Worm (Caenorhabditis elegans) whole organism, L3 larva: ENCODE data around the gene ndx-6.

Source experiments
- ZK546.5 ChIP-seq: sonication (generic microtip); optimal IDR thresholded peaks from 2 replicates; lab custom pipeline; 2017; ENCODE audit warnings: missing biosample characterization, missing genetic modification characterization
- aly-2 ChIP-seq: fragments of 150-350 bp; optimal IDR thresholded peaks from 2 replicates; lab custom pipeline; 2014; ENCODE audit warnings: missing biosample characterization, missing genetic modification characterization
- ama-1 ChIP-seq: fragments of 150-350 bp; optimal IDR thresholded peaks from 2 replicates; lab custom pipeline; 2018
- ceh-16 ChIP-seq: sonication (generic microtip); optimal IDR thresholded peaks from 2 replicates; lab custom pipeline; 2017; ENCODE audit warnings: missing biosample characterization, missing genetic modification characterization
- ceh-28 ChIP-seq: fragments of 150-350 bp; optimal IDR thresholded peaks from 2 replicates; lab custom pipeline; 2014; ENCODE audit warnings: missing biosample characterization, missing genetic modification reagents, missing genetic modification characterization
- ceh-82 ChIP-seq: fragments of 150-350 bp; optimal IDR thresholded peaks from 2 replicates; lab custom pipeline; 2014; ENCODE audit warnings: missing biosample characterization, missing genetic modification characterization
- ceh-9 ChIP-seq: sonication (generic microtip); optimal IDR thresholded peaks from 2 replicates; lab custom pipeline; 2018; ENCODE audit warnings: missing biosample characterization, missing genetic modification characterization
- egl-27 ChIP-seq: sonication (generic microtip); optimal IDR thresholded peaks from 4 replicates; lab custom pipeline; 2017; ENCODE audit warnings: missing biosample characterization, missing genetic modification reagents, missing genetic modification characterization
- egl-5 ChIP-seq: fragments of 150-350 bp; optimal IDR thresholded peaks from 2 replicates; lab custom pipeline; 2017; ENCODE audit warnings: missing biosample characterization, missing genetic modification reagents, missing genetic modification characterization, inconsistent platforms
- elt-1 ChIP-seq: fragments of 150-350 bp; optimal IDR thresholded peaks from 2 replicates; lab custom pipeline; 2014; ENCODE audit warnings: missing biosample characterization, missing genetic modification characterization
- elt-2 ChIP-seq: sonication (generic microtip); optimal IDR thresholded peaks from 2 replicates; lab custom pipeline; 2016; ENCODE audit warnings: missing genetic modification reagents, mild to moderate bottlenecking, missing genetic modification characterization, missing compliant biosample characterization
- elt-3 ChIP-seq, 3 experiments: fragments of 150-350 bp in 1 of 3; sonication (generic microtip) in 2 of 3; optimal IDR thresholded peaks; 2 replicates in 2 of 3; 4 replicates in 1 of 3; lab custom pipeline; 2014 to 2017; ENCODE audit warnings: missing biosample characterization in 3 of 3, missing genetic modification characterization in 3 of 3
- eor-1 ChIP-seq, 2 experiments: fragments of 150-350 bp; optimal IDR thresholded peaks; 2 replicates each; lab custom pipeline; 2014 to 2018; ENCODE audit warnings: missing biosample characterization in 2 of 2, missing genetic modification characterization in 2 of 2
- fkh-10 ChIP-seq: sonication (generic microtip); optimal IDR thresholded peaks from 2 replicates; lab custom pipeline; 2017; ENCODE audit warnings: missing biosample characterization, missing genetic modification reagents, missing genetic modification characterization
- hmg-11 ChIP-seq: sonication (generic microtip); optimal IDR thresholded peaks from 2 replicates; lab custom pipeline; 2016; ENCODE audit warnings: missing genetic modification characterization, missing compliant biosample characterization
- jun-1 ChIP-seq: fragments of 150-350 bp; optimal IDR thresholded peaks from 2 replicates; lab custom pipeline; 2014; ENCODE audit warnings: missing biosample characterization, missing genetic modification reagents, missing genetic modification characterization
- lin-15B ChIP-seq: fragments of 150-350 bp; optimal IDR thresholded peaks from 2 replicates; lab custom pipeline; 2014; ENCODE audit warnings: missing biosample characterization, missing genetic modification characterization
- lin-39 ChIP-seq: fragments of 150-350 bp; optimal IDR thresholded peaks from 2 replicates; lab custom pipeline; 2018; ENCODE audit warnings: missing biosample characterization, missing genetic modification reagents, missing genetic modification characterization
- lsy-12 ChIP-seq: sonication (generic microtip); optimal IDR thresholded peaks from 2 replicates; lab custom pipeline; 2016; ENCODE audit warnings: mild to moderate bottlenecking, missing genetic modification characterization, missing compliant biosample characterization
- mdl-1 ChIP-seq: fragments of 150-350 bp; optimal IDR thresholded peaks from 2 replicates; lab custom pipeline; 2014; ENCODE audit warnings: missing biosample characterization, missing genetic modification characterization
- mml-1 ChIP-seq: fragments of 150-350 bp; sonication (generic microtip); optimal IDR thresholded peaks from 3 replicates; lab custom pipeline; 2014; ENCODE audit warnings: missing biosample characterization, missing genetic modification characterization
- nfya-1 ChIP-seq: sonication (generic microtip); optimal IDR thresholded peaks from 2 replicates; lab custom pipeline; 2017; ENCODE audit warnings: missing genetic modification characterization, mild to moderate bottlenecking, missing compliant biosample characterization, antibody characterized with exemption, moderate library complexity; ENCODE audit not compliant: insufficient read depth
- nhr-11 ChIP-seq: fragments of 150-350 bp; optimal IDR thresholded peaks from 2 replicates; lab custom pipeline; 2014; ENCODE audit warnings: missing biosample characterization, missing genetic modification characterization
- nhr-12 ChIP-seq: fragments of 150-350 bp; optimal IDR thresholded peaks from 2 replicates; lab custom pipeline; 2014; ENCODE audit warnings: missing biosample characterization, missing genetic modification characterization
- nhr-23 ChIP-seq: fragments of 150-350 bp; optimal IDR thresholded peaks from 2 replicates; lab custom pipeline; 2014; ENCODE audit warnings: missing biosample characterization, missing genetic modification reagents, missing genetic modification characterization
- nhr-237 ChIP-seq: fragments of 150-350 bp; optimal IDR thresholded peaks from 2 replicates; lab custom pipeline; 2014; ENCODE audit warnings: missing biosample characterization, missing genetic modification characterization
- nhr-25 ChIP-seq: sonication (generic microtip); optimal IDR thresholded peaks from 2 replicates; lab custom pipeline; 2017; ENCODE audit warnings: missing biosample characterization, missing genetic modification characterization
- nhr-28 ChIP-seq: fragments of 150-350 bp; optimal IDR thresholded peaks from 2 replicates; lab custom pipeline; 2014; ENCODE audit warnings: missing biosample characterization, missing genetic modification characterization
- nhr-43 ChIP-seq: sonication (generic microtip); optimal IDR thresholded peaks from 2 replicates; lab custom pipeline; 2016; ENCODE audit warnings: mild to moderate bottlenecking, missing genetic modification characterization, missing compliant biosample characterization; ENCODE audit not compliant: poor library complexity, severe bottlenecking
- nhr-67 ChIP-seq: fragments of 150-350 bp; optimal IDR thresholded peaks from 2 replicates; lab custom pipeline; 2014; ENCODE audit warnings: missing biosample characterization, missing genetic modification characterization
- nhr-76 ChIP-seq: fragments of 150-350 bp; sonication (generic microtip); optimal IDR thresholded peaks from 5 replicates; lab custom pipeline; 2014; ENCODE audit warnings: missing biosample characterization, missing genetic modification characterization
- nhr-77 ChIP-seq: fragments of 150-350 bp; optimal IDR thresholded peaks from 2 replicates; lab custom pipeline; 2014; ENCODE audit warnings: missing biosample characterization, missing genetic modification characterization
- pha-4 ChIP-seq: fragments of 150-350 bp; optimal IDR thresholded peaks from 2 replicates; lab custom pipeline; 2014; ENCODE audit warnings: missing biosample characterization, missing genetic modification reagents, missing genetic modification characterization
- pqm-1 ChIP-seq: fragments of 150-350 bp; optimal IDR thresholded peaks from 2 replicates; lab custom pipeline; 2017; ENCODE audit warnings: missing biosample characterization, missing genetic modification characterization, inconsistent platforms
- sea-2 ChIP-seq: fragments of 150-350 bp; sonication (generic microtip); optimal IDR thresholded peaks from 4 replicates; lab custom pipeline; 2014; ENCODE audit warnings: missing biosample characterization, missing genetic modification reagents, missing genetic modification characterization
- skn-1 ChIP-seq: fragments of 150-350 bp; optimal IDR thresholded peaks from 2 replicates; lab custom pipeline; 2014; ENCODE audit warnings: missing biosample characterization, missing genetic modification characterization
- snpc-4 ChIP-seq: fragments of 150-350 bp; optimal IDR thresholded peaks from 2 replicates; lab custom pipeline; 2014; ENCODE audit warnings: missing biosample characterization, missing genetic modification characterization
- tbx-2 ChIP-seq: sonication (generic microtip); optimal IDR thresholded peaks from 2 replicates; lab custom pipeline; 2016; ENCODE audit warnings: mild to moderate bottlenecking, missing genetic modification characterization, missing compliant biosample characterization
- unc-39 ChIP-seq: sonication (generic microtip); optimal IDR thresholded peaks from 4 replicates; lab custom pipeline; 2017; ENCODE audit warnings: missing biosample characterization, missing genetic modification characterization
- unc-62 ChIP-seq: fragments of 150-350 bp; sonication (generic microtip); optimal IDR thresholded peaks from 4 replicates; lab custom pipeline; 2014; ENCODE audit warnings: missing biosample characterization, missing genetic modification reagents, missing genetic modification characterization
- zag-1 ChIP-seq: fragments of 150-350 bp; optimal IDR thresholded peaks from 2 replicates; lab custom pipeline; 2014; ENCODE audit warnings: missing biosample characterization, missing genetic modification characterization
- ztf-4 ChIP-seq: fragments of 150-350 bp; optimal IDR thresholded peaks from 2 replicates; lab custom pipeline; 2014; ENCODE audit warnings: missing biosample characterization, missing genetic modification characterization

ndx-6 gene

DNA sequence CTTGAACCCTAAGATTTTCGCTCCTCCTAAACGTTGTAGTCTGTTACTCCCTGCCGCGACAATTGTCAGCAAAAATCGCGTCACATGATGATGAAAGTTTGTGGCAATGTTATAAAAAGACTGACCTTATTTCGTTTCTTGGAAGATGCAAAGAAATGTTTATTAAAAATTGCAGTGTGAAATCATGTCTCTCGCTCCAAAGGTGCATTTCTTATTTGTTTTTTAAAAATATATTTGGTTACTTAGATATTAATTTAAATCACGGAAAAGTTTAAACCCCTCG is 11.5 kb downstream of the ndx-6 start:
- TF ChIP-seq eor-1 (tag; optimal IDR thresholded peaks at IDR 0.05; lab: Kevin White, UChicago) = no peak
- TF ChIP-seq pqm-1 (tag; lab: Kevin White, UChicago) = no peak
- peak; percentile 9 for TF ChIP-seq nhr-23 (tag; lab: Kevin White, UChicago)
- TF ChIP-seq nhr-237 (tag; lab: Kevin White, UChicago) = no peak
- peak; percentile 82 for TF ChIP-seq skn-1 (tag; lab: Kevin White, UChicago)
- no peak for TF ChIP-seq egl-27 (tag; lab: Kevin White, UChicago)
- peak; percentile 68 for TF ChIP-seq nhr-25 (tag; lab: Kevin White, UChicago)
- TF ChIP-seq nhr-43 = peak; percentile 5

DNA sequence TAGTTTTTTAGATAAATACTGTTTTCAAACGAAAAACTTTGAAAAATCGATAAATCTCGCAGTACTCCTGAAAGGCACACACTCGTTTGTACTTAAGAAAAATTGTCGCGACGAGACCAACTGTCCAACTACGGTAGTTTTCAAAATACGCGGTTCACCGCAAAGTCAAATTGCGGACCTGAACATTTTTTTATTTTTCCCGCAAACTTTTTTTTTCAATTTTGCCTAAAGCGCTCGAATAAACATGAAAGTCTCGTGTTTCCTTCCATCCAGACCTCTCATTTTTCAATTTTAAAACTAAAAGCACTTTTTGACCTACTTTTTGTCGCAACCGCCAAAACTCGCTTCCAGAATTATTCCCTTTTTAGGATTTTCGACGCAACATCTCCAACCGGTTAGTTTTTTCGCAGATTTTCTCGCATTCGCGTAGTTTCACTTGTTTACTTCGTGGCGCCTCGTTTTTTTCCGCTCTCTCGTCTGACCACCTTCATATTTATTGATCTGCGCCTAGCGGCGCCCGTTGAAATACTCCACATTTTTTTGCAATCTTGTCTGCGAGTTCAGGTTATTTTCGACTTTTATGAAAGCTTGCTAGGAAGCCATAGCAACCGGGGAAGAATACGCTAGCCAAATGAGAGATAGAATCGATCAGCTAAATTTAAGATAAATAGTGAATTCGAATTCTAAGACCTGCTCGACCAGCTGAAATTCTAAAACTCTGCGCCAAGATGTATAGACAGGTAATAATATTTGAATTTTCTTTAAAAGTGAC is 12.0 kb downstream of the ndx-6 start, which contains the start of gene prdx-2:
Gene prdx-2, plus strand, starts transcription at position 729 of the 772 bp plus-strand sequence.
- TF ChIP-seq nhr-237 (tag; lab: Kevin White, UChicago) (no peak), mml-1 (tag; lab: Kevin White, UChicago) (no peak), snpc-4 (peak; percentile 15), jun-1 (tag; lab: Kevin White, UChicago) (no peak), elt-1 (tag; lab: Kevin White, UChicago) (no peak), nfya-1 (no peak), eor-1 (tag; optimal IDR thresholded peaks at IDR 0.05; lab: Kevin White, UChicago) (no peak), pha-4 (peak; percentile 63), ZK546.5 (tag; lab: Kevin White, UChicago) (no peak), zag-1 (tag; lab: Kevin White, UChicago) (no peak), pqm-1 (tag; lab: Kevin White, UChicago) (no peak)

DNA sequence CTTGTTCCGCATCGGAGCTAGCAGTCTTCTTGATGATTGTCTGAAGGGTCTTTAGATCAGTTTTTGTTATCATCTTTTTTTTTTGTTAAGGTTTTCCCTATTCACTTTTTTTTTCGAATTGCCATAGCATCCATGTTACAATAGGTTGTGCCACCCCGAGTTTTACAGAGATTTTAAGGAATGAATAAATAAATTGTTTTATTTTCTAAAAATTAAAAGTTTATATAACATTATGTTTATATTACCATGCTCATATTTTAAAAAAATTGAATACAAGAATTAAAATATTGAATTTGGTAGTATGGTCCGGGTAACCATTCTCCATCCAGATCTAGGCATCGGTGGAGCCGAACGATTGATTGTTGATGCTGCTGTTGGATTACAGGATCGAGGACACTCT is 14.7 kb downstream of the ndx-6 start, which contains the start of gene algn-2:
Gene algn-2, plus strand, starts transcription at position 301 of the 400 bp plus-strand sequence.
- no peak for TF ChIP-seq unc-62
- peak; percentile 16 for TF ChIP-seq elt-2

DNA sequence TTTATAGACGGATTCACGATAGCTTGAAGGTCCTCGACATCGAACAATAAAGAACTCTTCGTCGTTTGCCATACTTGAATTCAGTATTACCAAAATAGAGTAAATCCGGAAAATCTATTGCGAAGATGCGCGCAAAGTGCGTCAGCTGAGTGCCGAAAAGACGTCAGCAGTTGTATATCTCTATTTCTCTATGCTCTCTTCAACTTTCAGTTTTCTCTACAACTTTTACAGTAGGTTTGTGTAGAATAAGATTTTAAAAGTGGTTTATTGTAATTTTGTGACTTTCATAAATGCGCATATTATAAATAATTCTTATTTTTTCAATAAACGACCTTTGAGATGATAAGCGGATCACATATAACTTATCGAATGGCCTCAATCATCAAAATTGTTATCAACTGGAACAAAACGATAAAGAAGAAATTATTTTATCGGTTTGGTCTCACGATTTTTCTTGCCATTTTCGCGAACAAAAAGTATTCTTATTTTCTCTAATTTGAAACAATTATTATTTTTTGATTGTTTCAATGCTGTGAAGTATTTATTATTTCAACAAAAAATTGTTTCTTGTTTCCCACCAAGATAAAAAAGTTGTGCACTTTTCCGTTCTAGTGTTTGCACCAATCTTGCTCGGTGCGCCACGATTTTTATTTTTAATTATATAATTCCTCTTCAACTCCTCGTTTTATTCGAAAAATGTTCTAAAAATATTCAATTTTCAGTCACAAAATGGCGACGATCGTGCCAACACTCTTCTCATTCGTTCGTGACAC is 16.2 kb downstream of the ndx-6 start, which contains the start of the genes agt-2 and F09E5.3:
Gene agt-2, minus strand, starts transcription at position 553 of the 773 bp plus-strand sequence.
Gene F09E5.3, plus strand, starts transcription at position 723 of the 773 bp plus-strand sequence.
- TF ChIP-seq ceh-28 (tag; lab: Kevin White, UChicago) (peak; percentile 79), ceh-82 (tag; lab: Kevin White, UChicago) (peak; percentile 36), zag-1 (tag; lab: Kevin White, UChicago) (peak; percentile 31), unc-39 (tag; lab: Kevin White, UChicago) (no peak), egl-5 (peak; percentile 23), egl-27 (tag; lab: Kevin White, UChicago) (no peak), snpc-4 (peak; percentile 88), mml-1 (tag; lab: Kevin White, UChicago) (no peak), elt-3 (tag; optimal IDR thresholded peaks at IDR 0.05; lab: Kevin White, UChicago) (no peak), lin-39 (tag; lab: Kevin White, UChicago) (peak; percentile 59), pha-4 (peak; percentile 97), elt-2 (peak; percentile 92), sea-2 (no peak), aly-2 (no peak), nhr-76 (tag; lab: Kevin White, UChicago) (no peak), nhr-11 (tag; lab: Kevin White, UChicago) (peak; percentile 81), ztf-4 (tag; lab: Kevin White, UChicago) (peak; percentile 77), lin-15B (tag; lab: Kevin White, UChicago) (peak; percentile 88), fkh-10 (GFP tag; lab: Kevin White, UChicago) (peak; percentile 74), ceh-9 (tag; lab: Kevin White, UChicago) (no peak), nhr-77 (tag; lab: Kevin White, UChicago) (peak; percentile 4), nhr-23 (tag; lab: Kevin White, UChicago) (peak; percentile 97), nfya-1 (peak; percentile 88), ama-1 (lab: Kevin White, UChicago) (peak; percentile 77), lsy-12 (tag; lab: Kevin White, UChicago) (peak; percentile 84), nhr-28 (no peak), ZK546.5 (tag; lab: Kevin White, UChicago) (no peak), mdl-1 (tag; lab: Kevin White, UChicago) (no peak), tbx-2 (tag; lab: Kevin White, UChicago) (peak; percentile 73), hmg-11 (tag; lab: Kevin White, UChicago) (peak; percentile 84), jun-1 (tag; lab: Kevin White, UChicago) (peak; percentile 71), ceh-16 (no peak), elt-1 (tag; lab: Kevin White, UChicago) (peak; percentile 42), nhr-25 (tag; lab: Kevin White, UChicago) (peak; percentile 95), nhr-237 (tag; lab: Kevin White, UChicago) (no peak), nhr-12 (no peak), pqm-1 (tag; lab: Kevin White, UChicago) (peak; percentile 71), nhr-67 (tag; lab: Kevin White, UChicago) (no peak), eor-1 (tag; optimal IDR thresholded peaks at IDR 0.05; lab: Kevin White, UChicago) (no peak)
